Fruit fly (Drosophila melanogaster) whole organism, larva: ENCODE data around the gene Syx8.

Experiments used
- noc ChIP-seq: fragments of 200-800 bp; sonication (Bioruptor generic); optimal IDR thresholded peaks from 3 replicates; lab custom pipeline; 2019; ENCODE audit warnings: missing biosample characterization, mild to moderate bottlenecking, missing genetic modification characterization, moderate library complexity

Syx8 gene

dm6 chr3L:16587994-16588622, 1.3 kb upstream of the Syx8 start:
- peak; percentile 33 for TF ChIP-seq noc

- peak; percentile 0 for TF ChIP-seq noc
Observed at dm6 chr3L:16584074-16584578, 2.7 kb downstream of the Syx8 start, which contains the start of gene UQCR-C2. TSS of gene UQCR-C2 (plus strand) at chr3L:16584124.

dm6 chr3L:16582678-16583315, 4.1 kb downstream of the Syx8 start, which contains the start of gene Rpn12:
TSS of gene Rpn12 (plus strand) at chr3L:16583028.
- TF ChIP-seq noc: peak; percentile 44

- peak; percentile 64 for TF ChIP-seq noc
Observed at dm6 chr3L:16581201-16581705, 5.6 kb downstream of the Syx8 start, which contains the start of gene Smn. TSS of gene Smn (minus strand) at chr3L:16581547.

- no peak for TF ChIP-seq noc
Observed at dm6 chr3L:16580049-16580448, 6.8 kb downstream of the Syx8 start, which contains the start of gene nxf2. TSS of gene nxf2 (minus strand) at chr3L:16580306.

dm6 chr3L:16574307-16574946, 12.4 kb downstream of the Syx8 start, which contains the start of gene mbf1:
TSS of gene mbf1 (plus strand) at chr3L:16574436.
- peak; percentile 36 for TF ChIP-seq noc

dm6 chr3L:16573234-16573633, 13.6 kb downstream of the Syx8 start, which contains the start of gene Mipp1:
TSS of gene Mipp1 (minus strand) at chr3L:16573334.
- TF ChIP-seq noc: peak; percentile 19

dm6 chr3L:16572208-16572607, 14.6 kb downstream of the Syx8 start:
- TF ChIP-seq noc: no peak

- no peak for TF ChIP-seq noc
Observed at dm6 chr3L:16571739-16572063, 15.2 kb downstream of the Syx8 start.

dm6 chr3L:16571014-16571738, 15.7 kb downstream of the Syx8 start:
- TF ChIP-seq noc: no peak

dm6 chr3L:16569456-16569855, 17.4 kb downstream of the Syx8 start:
- TF ChIP-seq noc: no peak

dm6 chr3L:16567495-16567894, 19.4 kb downstream of the Syx8 start:
- TF ChIP-seq noc: no peak

- TF ChIP-seq noc: no peak
Observed at dm6 chr3L:16566700-16567221, 20.1 kb downstream of the Syx8 start, which contains the start of gene UQCR-6.4L. TSS of gene UQCR-6.4L (plus strand) at chr3L:16566750.

dm6 chr3L:16566093-16566492, 20.8 kb downstream of the Syx8 start:
- TF ChIP-seq noc: no peak

dm6 chr3L:16563361-16563760, 23.5 kb downstream of the Syx8 start:
- TF ChIP-seq noc: no peak

- no peak for TF ChIP-seq noc
Observed at dm6 chr3L:16556523-16556922, 30.3 kb downstream of the Syx8 start, which contains the start of gene CG4229. TSS of gene CG4229 (plus strand) at chr3L:16556823.
